Worm (Caenorhabditis elegans) whole organism, L4/young adult: ENCODE measurements around the gene ZC373.3.

Source experiments
- W03F9.2 ChIP-seq: fragments of 150-350 bp; optimal IDR thresholded peaks from 2 replicates; lab custom pipeline; 2014; ENCODE audit warnings: missing biosample characterization, missing genetic modification characterization
- him-1 ChIP-seq: sonication (generic microtip); optimal IDR thresholded peaks from 2 replicates; lab custom pipeline; 2016; ENCODE audit warnings: missing genotype, missing genetic modification reagents, missing genetic modification characterization, missing compliant biosample characterization

ce11 chrX:10074233-10074632, 13.9 kb downstream of the ZC373.3 start, which contains the start of gene ZC373.5:
- TF ChIP-seq him-1 (tag; lab: Kevin White, UChicago) (no peak), W03F9.2 (tag; lab: Kevin White, UChicago) (no peak)
